Fruit fly (Drosophila melanogaster): ENCODE measurements around the gene Dora.

DNA sequence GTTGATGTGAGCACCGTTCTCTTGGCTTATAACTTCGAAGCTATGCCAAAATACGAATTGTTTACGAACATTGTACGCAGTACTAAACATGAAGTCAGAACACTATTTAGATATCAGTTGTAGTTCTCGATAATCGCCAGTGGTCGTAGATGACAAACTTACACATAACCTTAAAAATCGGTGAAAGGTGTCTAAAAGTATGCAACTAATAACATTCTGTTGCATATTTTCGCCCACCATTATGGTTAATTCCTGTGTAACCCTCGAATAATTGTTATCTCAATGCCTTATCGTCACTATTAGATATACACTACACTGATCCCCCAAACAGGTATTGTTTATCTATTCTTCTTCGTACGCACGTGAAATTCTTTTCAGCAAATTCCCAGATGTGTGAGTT is 48.8 kb upstream of the Dora start:
- TF ChIP-seq CTCF (optimal IDR thresholded peaks at IDR 0.05): no peak
- TF ChIP-seq CG8478 (optimal IDR thresholded peaks at IDR 0.05): no peak

Measured in S2 (cell line).